Worm (Caenorhabditis elegans) whole organism, L3 larva: ENCODE results near the gene gst-13.

ENCODE experiments used
- ama-1 ChIP-seq: fragments of 150-350 bp; optimal IDR thresholded peaks from 2 replicates; lab custom pipeline; 2018
- fkh-10 ChIP-seq: sonication (generic microtip); optimal IDR thresholded peaks from 2 replicates; lab custom pipeline; 2017; ENCODE audit warnings: missing biosample characterization, missing genetic modification reagents, missing genetic modification characterization
- lin-39 ChIP-seq: fragments of 150-350 bp; optimal IDR thresholded peaks from 2 replicates; lab custom pipeline; 2018; ENCODE audit warnings: missing biosample characterization, missing genetic modification reagents, missing genetic modification characterization
- mdl-1 ChIP-seq: fragments of 150-350 bp; optimal IDR thresholded peaks from 2 replicates; lab custom pipeline; 2014; ENCODE audit warnings: missing biosample characterization, missing genetic modification characterization
- nhr-77 ChIP-seq: fragments of 150-350 bp; optimal IDR thresholded peaks from 2 replicates; lab custom pipeline; 2014; ENCODE audit warnings: missing biosample characterization, missing genetic modification characterization
- sea-2 ChIP-seq: fragments of 150-350 bp; sonication (generic microtip); optimal IDR thresholded peaks from 4 replicates; lab custom pipeline; 2014; ENCODE audit warnings: missing biosample characterization, missing genetic modification reagents, missing genetic modification characterization
- unc-62 ChIP-seq: fragments of 150-350 bp; sonication (generic microtip); optimal IDR thresholded peaks from 4 replicates; lab custom pipeline; 2014; ENCODE audit warnings: missing biosample characterization, missing genetic modification reagents, missing genetic modification characterization

- TF ChIP-seq lin-39 = no peak
- TF ChIP-seq nhr-77 = no peak
- TF ChIP-seq mdl-1 (tag; lab: Kevin White, UChicago) = no peak
- no peak for TF ChIP-seq ama-1 (lab: Kevin White, UChicago)
- no peak for TF ChIP-seq sea-2 (GFP tag; lab: Kevin White, UChicago)
- no peak for TF ChIP-seq fkh-10 (GFP tag; lab: Kevin White, UChicago)
- TF ChIP-seq unc-62 = no peak
These were observed 28.8 kb downstream of the gst-13 start for ce11 chrII:9260026-9260425.
